Fruit fly (Drosophila melanogaster) Kc167 (cell line): ENCODE results near the gene CG6048.

Source experiments
- Myc ChIP-seq: fragments of >200 bp; optimal IDR thresholded peaks from 2 replicates; lab custom pipeline; 2017; ENCODE audit warnings: missing external identifiers
- Sin3A ChIP-seq: fragments of >200 bp; optimal IDR thresholded peaks from 2 replicates; lab custom pipeline; 2018; ENCODE audit warnings: missing external identifiers
- h ChIP-seq: fragments of >200 bp; optimal IDR thresholded peaks from 3 replicates; lab custom pipeline; 2018; ENCODE audit warnings: missing external identifiers
- insv ChIP-seq: fragments of >200 bp; optimal IDR thresholded peaks from 3 replicates; lab custom pipeline; 2018; ENCODE audit warnings: missing external identifiers
- psq ChIP-seq: fragments of >200 bp; optimal IDR thresholded peaks from 2 replicates; lab custom pipeline; 2017; ENCODE audit warnings: missing external identifiers
- ttk ChIP-seq: sonication (Bioruptor generic); optimal IDR thresholded peaks from 2 replicates; lab custom pipeline; 2017; ENCODE audit warnings: missing external identifiers

Gene CG6048

DNA sequence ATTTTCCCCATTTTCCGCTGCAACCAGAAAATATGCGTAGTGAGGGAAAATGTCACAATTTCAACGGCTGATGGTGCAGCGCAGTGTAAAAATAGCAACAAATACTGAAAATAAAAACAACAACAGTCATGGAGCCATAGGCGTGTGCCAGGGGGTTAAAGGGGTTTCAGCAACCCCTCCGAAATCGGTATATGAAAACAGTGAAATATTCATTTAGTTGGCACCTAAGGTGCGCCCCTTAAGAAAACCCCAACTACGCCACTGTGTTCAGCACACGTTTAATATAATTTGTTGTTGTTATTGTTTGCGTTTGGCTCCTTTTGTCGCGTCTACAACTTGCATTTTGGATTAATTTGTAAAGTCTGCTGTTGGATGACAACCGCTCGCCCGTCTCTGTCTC is 19.7 kb downstream of the CG6048 start:
- TF ChIP-seq h (lab: Kevin White, UChicago) (no peak), psq (lab: Kevin White, UChicago) (no peak), insv (lab: Kevin White, UChicago) (no peak), Sin3A (lab: Kevin White, UChicago) (no peak), Myc (no peak), ttk (lab: Kevin White, UChicago) (no peak)

DNA sequence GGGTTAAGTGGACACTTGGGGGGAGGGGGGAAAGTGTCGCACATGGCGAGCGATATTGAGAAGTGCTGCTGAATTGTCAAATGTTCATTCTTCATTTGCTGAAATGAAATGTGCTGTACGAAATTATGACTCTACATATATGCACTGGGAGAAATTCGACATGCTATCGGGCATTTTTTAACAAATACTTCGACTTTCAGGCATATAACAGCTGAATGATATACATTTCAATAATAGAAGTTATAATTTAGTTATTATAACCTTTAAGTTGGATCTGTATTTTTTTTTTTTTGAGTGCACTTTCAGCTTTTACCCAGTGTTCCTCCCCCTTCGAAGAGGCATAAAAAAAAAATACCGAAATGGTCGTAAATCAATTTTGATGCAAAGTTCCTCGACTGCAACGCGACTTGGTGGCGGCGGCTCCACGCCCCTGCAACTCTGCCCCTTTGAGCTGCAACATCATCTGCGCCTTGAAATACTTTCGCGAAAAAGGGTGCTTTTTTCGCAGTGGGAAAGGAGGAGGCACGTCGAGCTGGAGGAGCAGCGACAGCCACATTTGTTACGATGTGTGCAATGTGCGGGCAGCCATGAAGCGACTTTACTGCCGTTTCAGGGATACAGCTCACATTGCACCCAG is 21.1 kb downstream of the CG6048 start:
- TF ChIP-seq Sin3A (lab: Kevin White, UChicago) (no peak), h (lab: Kevin White, UChicago) (no peak), ttk (lab: Kevin White, UChicago) (no peak), Myc (no peak), insv (lab: Kevin White, UChicago) (no peak), psq (lab: Kevin White, UChicago) (no peak)

DNA sequence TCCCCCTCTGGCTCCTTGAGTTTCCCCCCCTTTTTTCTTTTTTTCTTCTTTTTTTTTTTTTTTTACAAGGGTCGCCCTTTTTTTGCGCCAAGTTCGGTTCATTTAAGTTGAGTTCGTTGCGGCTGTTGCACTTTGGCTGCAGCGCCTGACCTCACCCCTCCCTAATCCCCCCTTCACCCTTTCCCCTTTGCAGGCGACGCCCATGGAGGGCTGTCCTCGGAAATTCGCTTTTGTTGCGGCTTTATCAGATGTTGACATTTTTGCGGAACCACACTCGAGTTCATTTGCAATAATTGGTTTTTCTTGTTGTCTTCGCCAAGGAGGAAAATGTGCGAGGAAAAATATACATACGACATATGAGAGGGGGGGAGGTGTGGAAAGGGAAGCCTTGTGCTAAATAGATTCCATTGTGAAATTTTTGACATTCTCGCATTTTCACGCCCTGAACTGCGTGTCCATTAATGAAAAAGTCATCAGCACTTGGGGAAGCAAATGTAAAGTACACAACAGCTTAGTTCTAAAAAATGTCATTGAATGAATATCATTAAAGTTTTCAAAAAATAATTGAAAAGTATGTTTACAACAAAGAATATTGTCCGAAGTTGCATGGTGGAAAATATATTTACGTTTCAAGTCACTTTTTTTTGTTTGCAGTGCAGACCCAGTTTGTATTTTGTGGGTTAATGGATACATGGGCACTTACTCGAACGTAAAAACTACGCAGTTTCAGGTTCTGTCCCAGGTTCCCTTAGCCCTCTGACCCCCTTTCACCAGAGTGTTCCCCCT is 22.2 kb downstream of the CG6048 start:
- TF ChIP-seq insv (lab: Kevin White, UChicago) = no peak
- no peak for TF ChIP-seq Sin3A (lab: Kevin White, UChicago)
- no peak for TF ChIP-seq psq (lab: Kevin White, UChicago)
- TF ChIP-seq h (lab: Kevin White, UChicago) = no peak
- no peak for TF ChIP-seq Myc
- TF ChIP-seq ttk (lab: Kevin White, UChicago) = no peak

DNA sequence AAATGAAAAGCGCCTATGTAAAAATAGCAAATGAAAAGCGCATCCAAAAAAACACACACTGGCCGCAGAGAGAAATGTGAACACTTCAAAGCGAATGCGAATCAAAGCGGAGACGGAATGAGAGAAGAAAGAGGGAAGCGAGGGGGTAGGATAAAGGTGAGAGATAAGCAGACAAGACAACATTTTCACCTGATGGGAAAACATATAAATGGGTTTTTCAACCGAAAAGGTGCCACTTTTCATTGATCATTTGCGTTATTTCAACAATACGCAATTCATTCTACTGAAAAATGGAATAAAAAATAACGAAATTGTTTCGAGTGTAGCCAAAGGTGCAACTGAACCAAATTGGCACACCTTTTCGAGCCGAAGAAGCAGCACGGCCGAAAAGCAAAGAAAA is 24.7 kb downstream of the CG6048 start:
- no peak for TF ChIP-seq insv (lab: Kevin White, UChicago)
- TF ChIP-seq h (lab: Kevin White, UChicago) = no peak
- TF ChIP-seq Sin3A (lab: Kevin White, UChicago) = no peak
- no peak for TF ChIP-seq psq (lab: Kevin White, UChicago)
- no peak for TF ChIP-seq ttk (lab: Kevin White, UChicago)
- no peak for TF ChIP-seq Myc

DNA sequence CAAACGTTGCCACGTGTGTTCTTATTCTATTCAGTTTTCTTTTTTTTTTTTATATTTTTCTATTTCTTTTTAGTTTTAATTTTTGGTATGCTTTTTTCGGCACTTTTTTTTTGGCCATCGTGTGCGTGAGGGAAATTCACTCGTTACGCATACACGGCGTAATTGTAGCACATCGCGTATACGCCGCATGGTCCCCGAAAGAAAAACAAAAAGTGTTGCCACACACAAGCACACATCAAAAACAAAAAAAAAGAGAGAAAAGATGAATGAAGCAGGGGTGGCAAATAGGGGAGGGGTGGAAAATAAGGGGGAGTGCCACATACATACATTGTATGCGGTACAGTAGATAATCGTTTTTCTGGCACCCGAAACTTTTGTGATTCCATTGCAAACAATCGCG is 25.4 kb downstream of the CG6048 start:
- TF ChIP-seq h (lab: Kevin White, UChicago) (no peak), psq (lab: Kevin White, UChicago) (no peak)

DNA sequence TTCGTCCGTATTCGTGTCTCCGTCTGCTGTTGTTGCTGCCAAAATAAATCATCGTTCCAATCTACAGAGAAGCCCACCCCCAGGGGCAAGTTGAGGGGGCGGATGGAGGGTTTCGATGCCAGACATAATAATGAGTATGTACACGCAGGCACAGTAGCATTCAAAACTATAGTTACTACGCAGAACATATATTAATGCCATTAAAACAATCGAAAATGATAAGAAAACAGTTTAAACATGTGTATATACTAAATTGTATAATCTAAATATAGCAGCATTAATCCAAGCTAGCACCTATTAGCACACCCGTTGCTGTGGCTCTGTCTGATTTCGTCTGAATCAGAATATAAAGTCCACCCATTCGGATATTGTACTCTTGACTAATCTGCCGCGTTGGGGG is 28.5 kb downstream of the CG6048 start:
- TF ChIP-seq Myc = no peak
- TF ChIP-seq psq (lab: Kevin White, UChicago) = no peak

DNA sequence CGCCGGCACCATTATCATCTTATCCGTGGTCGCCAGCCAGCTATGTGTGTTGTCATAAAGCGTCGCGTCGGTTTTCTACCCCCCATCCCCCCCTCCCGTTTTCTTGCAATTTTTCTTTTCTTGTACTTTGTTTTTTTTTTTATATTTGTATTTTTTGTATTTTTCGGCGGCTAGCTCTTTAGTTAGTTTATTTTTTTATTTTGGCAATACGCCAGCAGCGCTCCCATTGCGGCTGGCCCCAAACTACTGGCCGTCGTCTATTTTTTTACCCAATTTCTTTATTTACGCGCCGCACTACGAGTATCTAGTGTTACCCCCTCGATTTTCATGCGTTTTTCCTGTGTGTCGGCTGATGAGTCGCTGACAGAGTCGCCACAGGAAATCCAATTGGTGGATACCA is 29.0 kb downstream of the CG6048 start:
- no peak for TF ChIP-seq h (lab: Kevin White, UChicago)
- no peak for TF ChIP-seq Sin3A (lab: Kevin White, UChicago)
- TF ChIP-seq psq (lab: Kevin White, UChicago) = no peak
- TF ChIP-seq insv (lab: Kevin White, UChicago) = no peak
- TF ChIP-seq Myc = no peak
- TF ChIP-seq ttk (lab: Kevin White, UChicago) = no peak

DNA sequence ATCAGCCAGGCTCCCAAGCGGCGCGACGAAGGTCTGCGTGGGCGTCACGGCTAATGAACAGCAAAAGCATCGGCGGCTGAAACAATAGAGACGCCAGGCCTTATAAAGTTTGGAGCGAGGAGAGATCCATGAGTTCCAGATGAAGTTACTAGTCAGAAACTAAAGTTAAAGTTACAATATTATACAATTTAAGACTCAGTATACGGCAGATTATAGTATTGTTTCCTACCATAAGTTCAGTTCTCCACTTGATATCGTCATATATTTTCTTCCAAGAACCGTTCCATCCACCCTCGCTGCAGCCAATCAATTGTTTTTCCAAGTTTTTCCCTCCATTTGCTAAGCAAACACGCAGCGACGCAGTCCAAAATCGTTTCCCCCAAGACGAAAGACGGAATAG is 31.0 kb downstream of the CG6048 start:
- TF ChIP-seq psq (lab: Kevin White, UChicago) = no peak
- TF ChIP-seq ttk (lab: Kevin White, UChicago) = no peak

DNA sequence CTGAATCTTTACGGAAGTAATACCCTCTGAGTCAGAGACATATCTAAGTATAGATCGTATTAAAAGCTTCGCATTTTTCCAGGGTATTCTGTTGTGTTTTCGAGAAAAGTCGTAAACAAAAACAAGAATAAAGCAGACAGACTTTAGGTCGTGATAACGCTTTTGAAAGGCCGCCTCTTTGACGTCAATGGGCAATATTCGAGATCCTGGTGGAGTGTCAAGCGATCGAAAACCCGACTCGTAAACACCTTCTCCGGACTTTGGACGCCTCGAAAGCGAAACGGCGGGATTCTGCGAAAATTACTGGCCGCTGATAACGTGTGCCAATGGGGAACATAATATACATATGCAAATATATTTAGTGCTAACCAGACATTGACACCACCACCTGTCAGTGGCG is 35.0 kb downstream of the CG6048 start:
- TF ChIP-seq Sin3A (lab: Kevin White, UChicago) (no peak), ttk (lab: Kevin White, UChicago) (no peak), Myc (no peak), psq (lab: Kevin White, UChicago) (no peak), insv (lab: Kevin White, UChicago) (no peak), h (lab: Kevin White, UChicago) (no peak)

DNA sequence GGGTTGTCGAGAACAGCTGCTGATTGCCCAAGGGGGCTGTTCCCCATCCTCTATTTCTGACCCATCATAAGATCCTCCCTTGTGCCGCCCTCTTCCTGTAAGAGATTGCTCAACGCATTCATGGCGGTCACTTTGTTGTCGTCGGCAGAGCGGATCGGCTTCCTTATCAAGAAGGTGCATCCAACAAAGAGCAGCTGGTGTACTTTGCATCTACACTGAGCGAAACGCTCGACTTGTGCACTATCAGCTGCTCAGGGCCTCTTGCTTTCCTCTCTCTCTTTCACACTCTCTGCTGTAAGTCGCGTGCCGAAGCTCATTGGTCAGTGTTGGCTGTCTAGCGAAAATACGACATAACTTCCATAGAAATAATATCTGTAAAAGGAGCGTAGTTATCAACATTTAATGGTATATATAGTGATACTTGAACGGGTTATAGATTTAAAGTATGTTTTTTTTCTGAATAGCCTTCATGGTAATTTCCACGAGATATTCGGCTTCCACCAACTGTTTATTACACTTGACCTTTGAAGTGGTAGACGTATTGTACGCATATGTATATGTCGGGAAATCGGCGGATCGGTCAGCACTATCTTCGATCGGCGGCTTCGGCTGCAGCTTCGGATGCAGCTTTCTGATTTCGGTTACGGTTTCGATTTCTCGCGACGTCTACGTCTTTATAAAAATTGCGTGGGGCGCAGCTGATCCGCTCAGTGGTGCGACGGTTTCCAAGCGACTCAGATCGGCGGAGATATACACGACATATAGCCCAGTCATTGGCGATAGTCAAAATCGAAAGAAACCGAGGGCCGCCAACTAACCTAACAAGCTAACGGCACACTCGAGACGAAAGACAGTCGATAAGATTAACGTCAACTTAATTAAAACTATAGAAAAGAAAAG is 36.0 kb downstream of the CG6048 start, which contains the start of gene CG5966:
Gene CG5966, plus strand, starts transcription at position 704 of the 900 bp plus-strand sequence.
- no peak for TF ChIP-seq Sin3A (lab: Kevin White, UChicago)
- no peak for TF ChIP-seq ttk (lab: Kevin White, UChicago)
- no peak for TF ChIP-seq Myc
- TF ChIP-seq insv (lab: Kevin White, UChicago) = no peak
- no peak for TF ChIP-seq h (lab: Kevin White, UChicago)
- TF ChIP-seq psq (lab: Kevin White, UChicago) = no peak

DNA sequence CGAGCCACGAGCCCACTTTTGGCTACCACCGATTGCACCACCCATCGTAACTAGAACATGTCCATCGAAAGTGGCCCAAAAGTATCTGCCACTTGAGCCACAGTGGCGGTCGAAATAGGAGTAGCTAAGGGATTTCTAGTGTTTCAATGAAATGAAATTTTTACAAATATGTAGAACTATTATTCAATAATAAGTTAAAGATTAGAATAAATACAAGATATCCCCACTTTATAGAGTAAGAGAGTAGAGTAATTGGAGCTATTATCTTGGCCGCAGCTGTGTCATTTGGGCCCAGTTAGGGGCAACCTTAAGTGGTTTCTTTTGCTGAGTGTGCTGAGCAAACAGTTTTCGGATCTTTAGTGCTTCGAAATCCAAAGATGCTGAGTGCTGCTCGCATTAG is 37.0 kb downstream of the CG6048 start:
- TF ChIP-seq h (lab: Kevin White, UChicago) (no peak), psq (lab: Kevin White, UChicago) (no peak), Sin3A (lab: Kevin White, UChicago) (no peak), ttk (lab: Kevin White, UChicago) (no peak), Myc (no peak)

DNA sequence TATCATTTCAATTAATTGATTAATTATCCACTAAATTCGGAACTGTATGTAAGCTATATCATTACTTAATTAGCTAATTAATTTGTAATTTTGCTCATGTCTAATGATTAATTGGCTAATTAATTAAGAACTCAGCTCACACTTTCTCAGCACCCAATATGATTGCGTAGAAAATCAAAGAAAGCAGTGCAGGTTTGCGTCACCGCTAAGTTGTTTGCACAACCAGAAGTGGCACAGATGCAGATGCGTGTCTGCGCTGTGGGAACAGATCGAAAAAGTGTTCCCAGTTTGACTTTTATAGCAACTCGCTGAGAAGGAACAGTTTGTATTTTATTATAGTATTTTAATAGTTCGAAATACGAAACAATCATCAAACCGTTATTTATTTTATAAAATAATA is 39.8 kb downstream of the CG6048 start:
- TF ChIP-seq h (lab: Kevin White, UChicago) (no peak), Sin3A (lab: Kevin White, UChicago) (no peak), insv (lab: Kevin White, UChicago) (no peak), psq (lab: Kevin White, UChicago) (no peak), ttk (lab: Kevin White, UChicago) (no peak)
